Worm (Caenorhabditis elegans) whole organism, L4 larva: ENCODE measurements around the gene C47A4.5.

ENCODE experiments used
- D1046.2 ChIP-seq: fragments of 200-800 bp; sonication (Bioruptor generic); IDR thresholded peaks from 2 replicates; pipeline ENCODE4 v1.3.6; 2022; ENCODE audit warnings: missing genetic modification characterization, missing compliant biosample characterization
- F10B5.3 ChIP-seq: sonication (generic microtip); optimal IDR thresholded peaks from 2 replicates; lab custom pipeline; 2016; ENCODE audit warnings: mild to moderate bottlenecking, missing genetic modification characterization, missing compliant biosample characterization
- F44E2.7 ChIP-seq: fragments of 200-800 bp; sonication (Bioruptor generic); IDR thresholded peaks from 2 replicates; pipeline ENCODE4 v2.1.2; 2022; ENCODE audit warnings: missing genetic modification characterization, missing compliant biosample characterization
- F49E8.2 ChIP-seq: sonication (generic microtip); optimal IDR thresholded peaks from 2 replicates; lab custom pipeline; 2016; ENCODE audit warnings: missing compliant biosample characterization, mild to moderate bottlenecking, missing genetic modification characterization, borderline replicate concordance
- R02D3.7 ChIP-seq: fragments of 150-350 bp; sonication (generic microtip); optimal IDR thresholded peaks from 3 replicates; lab custom pipeline; 2014; ENCODE audit warnings: missing biosample characterization, missing genetic modification characterization
- Y105C5A.15 ChIP-seq: fragments of 200-800 bp; sonication (Bioruptor generic); IDR thresholded peaks from 2 replicates; pipeline ENCODE4 v1.3.6; 2022; ENCODE audit warnings: missing genetic modification characterization, missing compliant biosample characterization
- Y5F2A.4 ChIP-seq: fragments of 200-800 bp; sonication (Bioruptor generic); optimal IDR thresholded peaks from 2 replicates; lab custom pipeline; 2018; ENCODE audit warnings: mild to moderate bottlenecking, missing genetic modification characterization, missing compliant biosample characterization
- Y75B8A.6 ChIP-seq: fragments of 200-800 bp; sonication (Bioruptor generic); IDR thresholded peaks from 2 replicates; pipeline ENCODE4 v1.3.6; 2022; ENCODE audit warnings: missing genetic modification reagents, missing genetic modification characterization, missing compliant biosample characterization
- ZK337.2 ChIP-seq: fragments of 200-800 bp; sonication (Bioruptor generic); IDR thresholded peaks from 2 replicates; pipeline ENCODE4 v1.3.6; 2022; ENCODE audit warnings: missing genetic modification reagents, missing genetic modification characterization, missing compliant biosample characterization
- ZK546.5 ChIP-seq, 2 experiments: sonication (generic microtip); optimal IDR thresholded peaks; 2 replicates each; lab custom pipeline; 2017; ENCODE audit warnings: missing biosample characterization in 2 of 2, missing genetic modification characterization in 2 of 2
- aha-1 ChIP-seq: fragments of 150-350 bp; peaks from one replicate; lab custom pipeline; 2014; ENCODE audit warnings: missing biosample characterization, missing genetic modification characterization
- ama-1 ChIP-seq: fragments of 150-350 bp; optimal IDR thresholded peaks from 2 replicates; lab custom pipeline; 2014; ENCODE audit warnings: inconsistent platforms, mixed read lengths
- attf-4 ChIP-seq: sonication (generic microtip); optimal IDR thresholded peaks from 3 replicates; lab custom pipeline; 2017; ENCODE audit warnings: missing biosample characterization, missing genetic modification characterization
- daf-16 ChIP-seq, 3 experiments: sonication (generic microtip); optimal IDR thresholded peaks; 2 replicates each; lab custom pipeline; 2016 to 2017; ENCODE audit warnings: missing genetic modification characterization in 3 of 3, missing genetic modification reagents in 3 of 3, mild to moderate bottlenecking in 2 of 3, missing compliant biosample characterization in 2 of 3, missing biosample characterization in 1 of 3, moderate library complexity in 1 of 3
- dve-1 ChIP-seq: sonication (generic microtip); optimal IDR thresholded peaks from 2 replicates; lab custom pipeline; 2017; ENCODE audit warnings: antibody characterized with exemption, mild to moderate bottlenecking, missing genetic modification characterization, missing compliant biosample characterization; ENCODE audit not compliant: insufficient read depth
- egl-27 ChIP-seq: sonication (generic microtip); optimal IDR thresholded peaks from 3 replicates; lab custom pipeline; 2017; ENCODE audit warnings: missing biosample characterization, missing genetic modification reagents, missing genetic modification characterization
- fos-1 ChIP-seq: fragments of 150-350 bp; optimal IDR thresholded peaks from 2 replicates; lab custom pipeline; 2014; ENCODE audit warnings: missing biosample characterization, missing genetic modification characterization
- hlh-11 ChIP-seq: fragments of 200-800 bp; sonication (Bioruptor generic); optimal IDR thresholded peaks from 2 replicates; lab custom pipeline; 2018; ENCODE audit warnings: mild to moderate bottlenecking, missing genetic modification characterization, missing compliant biosample characterization
- hlh-30 ChIP-seq: sonication (generic microtip); optimal IDR thresholded peaks from 2 replicates; lab custom pipeline; 2017; ENCODE audit warnings: antibody characterized with exemption, mild to moderate bottlenecking, missing genetic modification characterization, missing compliant biosample characterization; ENCODE audit not compliant: insufficient read depth
- lin-1 ChIP-seq: fragments of 200-800 bp; sonication (Bioruptor generic); IDR thresholded peaks from 2 replicates; pipeline ENCODE4 v1.3.6; 2022; ENCODE audit warnings: missing genetic modification reagents, missing genetic modification characterization, missing compliant biosample characterization
- lin-15B ChIP-seq: fragments of 150-350 bp; sonication (generic microtip); optimal IDR thresholded peaks from 3 replicates; lab custom pipeline; 2014; ENCODE audit warnings: missing biosample characterization, missing genetic modification characterization
- lin-38 ChIP-seq: fragments of 200-800 bp; sonication (Bioruptor generic); IDR thresholded peaks from 2 replicates; pipeline ENCODE4 v1.3.6; 2022; ENCODE audit warnings: missing genetic modification reagents, missing genetic modification characterization, missing compliant biosample characterization
- lir-3 ChIP-seq: sonication (generic microtip); optimal IDR thresholded peaks from 2 replicates; lab custom pipeline; 2016; ENCODE audit warnings: mild to moderate bottlenecking, missing genetic modification characterization, missing compliant biosample characterization
- lsy-2 ChIP-seq, 2 experiments: fragments of 150-350 bp in 1 of 2; sonication (generic microtip) in 1 of 2; optimal IDR thresholded peaks; 2 replicates each; lab custom pipeline; 2014 to 2017; ENCODE audit warnings: missing biosample characterization in 2 of 2, missing genetic modification characterization in 2 of 2
- mdl-1 ChIP-seq, 2 experiments: fragments of 150-350 bp in 1 of 2; sonication (generic microtip) in 1 of 2; optimal IDR thresholded peaks; 2 replicates each; lab custom pipeline; 2014 to 2017; ENCODE audit warnings: missing biosample characterization in 2 of 2, missing genetic modification characterization in 2 of 2
- mep-1 ChIP-seq: fragments of 150-350 bp; sonication (generic microtip); optimal IDR thresholded peaks from 3 replicates; lab custom pipeline; 2014; ENCODE audit warnings: missing biosample characterization, missing genetic modification characterization
- mes-2 ChIP-seq: sonication (generic microtip); optimal IDR thresholded peaks from 2 replicates; lab custom pipeline; 2016; ENCODE audit warnings: missing genotype, mild to moderate bottlenecking, missing genetic modification characterization, missing compliant biosample characterization; ENCODE audit not compliant: poor library complexity, severe bottlenecking
- nhr-102 ChIP-seq: sonication (generic microtip); optimal IDR thresholded peaks from 2 replicates; lab custom pipeline; 2016; ENCODE audit warnings: mild to moderate bottlenecking, missing genetic modification characterization, moderate library complexity, missing compliant biosample characterization
- nhr-11 ChIP-seq: fragments of 150-350 bp; optimal IDR thresholded peaks from 2 replicates; lab custom pipeline; 2014; ENCODE audit warnings: missing biosample characterization, missing genetic modification characterization
- nhr-111 ChIP-seq: fragments of 200-800 bp; sonication (Bioruptor generic); optimal IDR thresholded peaks from 2 replicates; lab custom pipeline; 2018; ENCODE audit warnings: mild to moderate bottlenecking, missing genetic modification characterization, missing compliant biosample characterization
- nhr-25 ChIP-seq: sonication (generic microtip); optimal IDR thresholded peaks from 2 replicates; lab custom pipeline; 2017; ENCODE audit warnings: missing genetic modification characterization, mild to moderate bottlenecking, missing compliant biosample characterization, antibody characterized with exemption, moderate library complexity, borderline replicate concordance; ENCODE audit not compliant: insufficient read depth
- nhr-41 ChIP-seq: fragments of 200-800 bp; sonication (Bioruptor generic); IDR thresholded peaks from 2 replicates; pipeline ENCODE4 v1.3.6; 2022; ENCODE audit warnings: missing genetic modification reagents, missing genetic modification characterization, missing compliant biosample characterization
- nhr-6 ChIP-seq: fragments of 150-350 bp; optimal IDR thresholded peaks from 2 replicates; lab custom pipeline; 2014; ENCODE audit warnings: missing biosample characterization, missing genetic modification characterization
- pha-4 ChIP-seq, 2 experiments: fragments of 150-350 bp in 1 of 2; fragments of 200-800 bp in 1 of 2; sonication (Bioruptor generic) in 1 of 2; IDR thresholded peaks in 1 of 2; optimal IDR thresholded peaks in 1 of 2; 2 replicates each; pipeline versions ENCODE4 v1.3.6 to Lab custom; 2014 to 2022; ENCODE audit warnings: missing genetic modification characterization in 2 of 2, missing genetic modification reagents in 2 of 2, missing biosample characterization in 1 of 2, missing compliant biosample characterization in 1 of 2
- pqm-1 ChIP-seq: sonication (generic microtip); optimal IDR thresholded peaks from 2 replicates; lab custom pipeline; 2017; ENCODE audit warnings: missing biosample characterization, missing genetic modification characterization
- set-16 ChIP-seq: fragments of 200-800 bp; sonication (Bioruptor generic); IDR thresholded peaks from 2 replicates; pipeline ENCODE4 v1.3.6; 2022; ENCODE audit warnings: missing genetic modification reagents, missing genetic modification characterization, missing compliant biosample characterization
- snpc-1.2 ChIP-seq: fragments of 200-800 bp; sonication (Bioruptor generic); IDR thresholded peaks from 2 replicates; pipeline ENCODE4 v1.3.6; 2022; ENCODE audit warnings: missing genetic modification reagents, missing genetic modification characterization, missing compliant biosample characterization
- tag-97 ChIP-seq: fragments of 200-800 bp; sonication (Bioruptor generic); IDR thresholded peaks from 2 replicates; pipeline ENCODE4 v1.3.6; 2022; ENCODE audit warnings: missing genetic modification characterization, missing compliant biosample characterization
- tra-1 ChIP-seq: fragments of 200-800 bp; sonication (Bioruptor generic); IDR thresholded peaks from 2 replicates; pipeline ENCODE4 v1.3.6; 2022; ENCODE audit warnings: missing genetic modification reagents, missing genetic modification characterization, missing compliant biosample characterization
- zfp-2 ChIP-seq: sonication (generic microtip); optimal IDR thresholded peaks from 2 replicates; lab custom pipeline; 2016; ENCODE audit warnings: mild to moderate bottlenecking, missing genetic modification characterization, missing compliant biosample characterization
- zfp-3 ChIP-seq: fragments of 200-800 bp; sonication (Bioruptor generic); conservative IDR thresholded peaks from 2 replicates; pipeline ENCODE4 v1.3.6; 2022; ENCODE audit warnings: missing genetic modification reagents, missing genetic modification characterization, missing compliant biosample characterization
- zip-11 ChIP-seq: fragments of 200-800 bp; sonication (Bioruptor generic); IDR thresholded peaks from 2 replicates; pipeline ENCODE4 v1.3.6; 2022; ENCODE audit warnings: missing genetic modification characterization, missing compliant biosample characterization
- zip-2 ChIP-seq: fragments of 150-350 bp; optimal IDR thresholded peaks from 2 replicates; lab custom pipeline; 2014; ENCODE audit warnings: missing biosample characterization, missing genetic modification characterization
- ztf-7 ChIP-seq: fragments of 150-350 bp; optimal IDR thresholded peaks from 2 replicates; lab custom pipeline; 2014; ENCODE audit warnings: missing biosample characterization, missing genetic modification characterization

Gene C47A4.5

DNA sequence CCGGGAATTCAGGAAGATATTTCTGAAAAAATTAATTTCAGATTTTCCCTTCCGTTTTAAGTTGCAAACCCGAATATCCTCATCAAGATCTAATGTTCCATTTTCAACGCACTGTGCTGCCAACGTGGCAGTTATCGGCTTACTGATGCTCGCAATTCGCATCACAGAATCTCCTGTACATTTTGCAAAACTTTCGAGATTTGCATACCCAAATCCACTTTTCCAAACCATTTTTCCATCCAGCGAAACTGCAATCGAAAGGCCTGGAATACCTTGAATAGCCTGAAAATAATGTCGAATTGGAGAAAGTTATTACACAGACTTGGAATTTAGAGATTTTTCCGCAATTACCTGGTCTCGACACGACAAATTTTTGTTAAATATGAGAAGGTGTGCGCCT is 39.3 kb downstream of the C47A4.5 start:
- TF ChIP-seq Y105C5A.15 (GFP tag; lab: Robert Waterston, UW) (no peak), D1046.2 (GFP tag; lab: Robert Waterston, UW) (no peak), aha-1 (peak; percentile 90)
- TF ChIP-seq, all 104 proteins: peak for 1

DNA sequence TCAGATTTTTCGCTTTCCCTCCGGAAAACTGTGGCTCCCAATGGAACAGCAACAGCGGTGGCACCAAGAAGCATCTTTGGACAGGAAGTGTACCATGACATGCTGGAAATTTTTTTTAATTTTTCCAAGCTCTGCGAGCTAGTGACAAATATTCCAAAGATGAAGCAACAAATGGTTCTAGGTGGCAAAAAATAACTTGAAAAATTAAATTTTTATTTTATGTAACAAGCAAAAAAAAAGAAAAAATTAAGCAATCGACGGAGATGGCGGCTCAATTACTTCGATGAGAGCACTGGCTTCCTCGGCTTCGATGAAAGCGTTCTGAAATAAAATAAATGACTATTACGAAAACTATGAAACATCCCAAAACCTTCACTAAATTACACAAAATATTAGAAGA is 40.0 kb downstream of the C47A4.5 start, which contains the start of gene lact-9:
Gene lact-9, minus strand, starts transcription at position 101 of the 400 bp plus-strand sequence.
- TF ChIP-seq lin-38 (GFP tag; lab: Robert Waterston, UW) (no peak), nhr-6 (tag; lab: Kevin White, UChicago) (no peak), nhr-25 (tag; lab: Kevin White, UChicago) (no peak), F10B5.3 (tag; lab: Kevin White, UChicago) (no peak), F49E8.2 (tag; lab: Kevin White, UChicago) (no peak), attf-4 (tag; lab: Kevin White, UChicago) (no peak), ama-1 (lab: Kevin White, UChicago) (no peak), snpc-1.2 (no peak), lsy-2 (tag; optimal IDR thresholded peaks at IDR 0.05; lab: Kevin White, UChicago) (no peak), ZK546.5 (tag; optimal IDR thresholded peaks at IDR 0.05; lab: Kevin White, UChicago) (no peak), D1046.2 (GFP tag; lab: Robert Waterston, UW) (no peak)
- TF ChIP-seq, all 104 proteins: peak for 0

DNA sequence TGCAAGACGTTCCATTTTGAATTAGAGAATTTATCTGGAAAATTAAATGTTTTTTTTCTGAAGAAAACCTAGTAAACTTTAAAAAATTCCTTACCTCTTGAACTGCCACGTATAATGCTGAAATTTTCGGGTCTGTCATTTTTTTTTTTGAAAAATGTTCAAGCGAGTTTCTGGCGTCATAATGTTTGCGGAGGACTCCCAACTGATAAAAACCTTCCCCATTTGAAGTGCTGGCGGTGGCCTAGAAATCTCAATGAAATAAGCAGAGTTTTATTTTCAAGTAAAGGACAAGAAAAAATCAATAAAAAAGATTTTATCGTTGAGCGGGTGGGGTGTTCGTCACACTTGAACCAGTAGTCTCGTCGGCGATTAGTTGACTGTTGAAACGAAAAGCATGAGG is 41.2 kb downstream of the C47A4.5 start, which contains the start of gene icap-1:
Gene icap-1, minus strand, starts transcription at position 272 of the 400 bp plus-strand sequence.
- no peak for TF ChIP-seq hlh-11 (tag; lab: Kevin White, UChicago)
- TF ChIP-seq mes-2 (tag; lab: Kevin White, UChicago), result peak; percentile 59
- TF ChIP-seq pqm-1 (tag; lab: Kevin White, UChicago), result peak; percentile 68
- TF ChIP-seq zfp-3 (GFP tag; lab: Robert Waterston, UW), result no peak
- no peak for TF ChIP-seq nhr-111 (GFP tag; lab: Kevin White, UChicago)
- peak; percentile 15 for TF ChIP-seq mep-1 (tag; lab: Kevin White, UChicago)
- no peak for TF ChIP-seq Y5F2A.4 (GFP tag; lab: Kevin White, UChicago)
- no peak for TF ChIP-seq daf-16 (GFP tag; optimal IDR thresholded peaks at IDR 0.05; lab: Kevin White, UChicago)
- TF ChIP-seq daf-16 (tag; optimal IDR thresholded peaks at IDR 0.05; lab: Kevin White, UChicago), result peak; percentile 41
- no peak for TF ChIP-seq zfp-2 (tag; lab: Kevin White, UChicago)
- peak; percentile 50 for TF ChIP-seq ztf-7 (tag; lab: Kevin White, UChicago)
- no peak for TF ChIP-seq R02D3.7
- TF ChIP-seq Y75B8A.6 (GFP tag; lab: Robert Waterston, UW), result no peak
- no peak for TF ChIP-seq hlh-30 (tag; lab: Kevin White, UChicago)
- no peak for TF ChIP-seq nhr-25 (tag; lab: Kevin White, UChicago)
- TF ChIP-seq set-16 (GFP tag; lab: Robert Waterston, UW), result no peak
- peak in 1 of 2 experiments; percentile 47 for TF ChIP-seq lsy-2 (tag; optimal IDR thresholded peaks at IDR 0.05; lab: Kevin White, UChicago)
- TF ChIP-seq lir-3 (tag; lab: Kevin White, UChicago), result no peak
- TF ChIP-seq zip-11 (GFP tag; lab: Robert Waterston, UW), result no peak
- no peak for TF ChIP-seq nhr-11 (tag; lab: Kevin White, UChicago)
- TF ChIP-seq mdl-1 (tag; optimal IDR thresholded peaks at IDR 0.05; lab: Kevin White, UChicago), result no peak
- TF ChIP-seq lin-1 (GFP tag; lab: Robert Waterston, UW), result no peak
- peak; percentile 64 for TF ChIP-seq dve-1 (tag; lab: Kevin White, UChicago)
- TF ChIP-seq, all 104 proteins: peak for 7

DNA sequence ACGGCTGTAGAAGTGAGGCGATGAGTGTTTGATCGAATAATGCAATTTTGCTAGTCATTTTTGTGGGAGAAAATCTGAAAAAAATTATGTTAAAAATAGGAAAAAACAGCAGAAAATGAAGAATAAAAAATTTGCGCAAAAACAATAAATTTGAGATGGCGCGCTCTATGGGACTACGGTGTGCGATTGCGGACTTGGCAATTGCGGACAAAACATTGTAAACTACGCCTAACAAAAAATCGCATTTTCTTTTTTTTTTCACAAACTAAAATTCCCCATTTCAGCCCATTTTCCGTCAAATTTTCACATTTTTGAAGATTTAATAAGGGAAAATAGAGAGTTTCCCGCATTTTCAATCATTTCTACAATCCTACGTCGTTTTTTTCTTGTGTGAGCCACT is 43.1 kb downstream of the C47A4.5 start, which contains the start of the genes sas-6 and Y45F10D.7:
Gene sas-6, minus strand, starts transcription at position 80 of the 400 bp plus-strand sequence.
Gene Y45F10D.7, plus strand, starts transcription at position 256 of the 400 bp plus-strand sequence.
- no peak for TF ChIP-seq tag-97 (GFP tag; lab: Robert Waterston, UW)
- no peak for TF ChIP-seq tra-1 (GFP tag; lab: Robert Waterston, UW)
- no peak for TF ChIP-seq pqm-1 (tag; lab: Kevin White, UChicago)
- no peak for TF ChIP-seq zfp-3 (GFP tag; lab: Robert Waterston, UW)
- TF ChIP-seq ztf-7 (tag; lab: Kevin White, UChicago), result peak; percentile 17
- TF ChIP-seq fos-1, result no peak
- TF ChIP-seq ZK337.2 (GFP tag; lab: Robert Waterston, UW), result no peak
- no peak for TF ChIP-seq nhr-25 (tag; lab: Kevin White, UChicago)
- no peak for TF ChIP-seq egl-27 (tag; lab: Kevin White, UChicago)
- no peak for TF ChIP-seq lin-15B (tag; lab: Kevin White, UChicago)
- TF ChIP-seq zip-2, result no peak
- no peak for TF ChIP-seq pha-4 (GFP tag; IDR thresholded peaks at IDR 0.05; lab: Robert Waterston, UW)
- no peak for TF ChIP-seq pha-4 (tag; optimal IDR thresholded peaks at IDR 0.05; lab: Kevin White, UChicago)
- no peak for TF ChIP-seq nhr-41 (GFP tag; lab: Robert Waterston, UW)
- TF ChIP-seq F44E2.7 (GFP tag; lab: Robert Waterston, UW), result no peak
- no peak for TF ChIP-seq nhr-102
- TF ChIP-seq F10B5.3 (tag; lab: Kevin White, UChicago), result no peak
